Worm (Caenorhabditis elegans) whole organism, L2 larva: ENCODE data around the gene F49E2.5.

Experiments used
- C34F6.9 ChIP-seq: fragments of 150-350 bp; optimal IDR thresholded peaks from 2 replicates; lab custom pipeline; 2014; ENCODE audit warnings: missing biosample characterization, missing genetic modification characterization
- F13H6.1 ChIP-seq: sonication (generic microtip); optimal IDR thresholded peaks from 2 replicates; lab custom pipeline; 2016; ENCODE audit warnings: missing genetic modification characterization, missing compliant biosample characterization
- R02D3.7 ChIP-seq: fragments of 150-350 bp; optimal IDR thresholded peaks from 2 replicates; lab custom pipeline; 2014; ENCODE audit warnings: missing biosample characterization, missing genetic modification characterization
- Y55F3AM.14 ChIP-seq: fragments of 200-800 bp; sonication (Bioruptor generic); optimal IDR thresholded peaks from 2 replicates; lab custom pipeline; 2018; ENCODE audit warnings: mild to moderate bottlenecking, missing genetic modification characterization, missing compliant biosample characterization
- ZK546.5 ChIP-seq: sonication (generic microtip); optimal IDR thresholded peaks from 2 replicates; lab custom pipeline; 2017; ENCODE audit warnings: missing biosample characterization, missing genetic modification characterization
- alr-1 ChIP-seq: fragments of 150-350 bp; optimal IDR thresholded peaks from 2 replicates; lab custom pipeline; 2014; ENCODE audit warnings: missing biosample characterization, missing genetic modification characterization
- aly-2 ChIP-seq: fragments of 150-350 bp; optimal IDR thresholded peaks from 2 replicates; lab custom pipeline; 2014; ENCODE audit warnings: missing biosample characterization, missing genetic modification characterization
- ama-1 ChIP-seq: fragments of 150-350 bp; optimal IDR thresholded peaks from 2 replicates; lab custom pipeline; 2018; ENCODE audit warnings: inconsistent platforms
- blmp-1 ChIP-seq: sonication (generic microtip); optimal IDR thresholded peaks from 2 replicates; lab custom pipeline; 2017; ENCODE audit warnings: missing genetic modification characterization, mild to moderate bottlenecking, missing compliant biosample characterization, antibody characterized with exemption, moderate library complexity; ENCODE audit not compliant: insufficient read depth
- ceh-16 ChIP-seq: fragments of 150-350 bp; optimal IDR thresholded peaks from 2 replicates; lab custom pipeline; 2014; ENCODE audit warnings: missing biosample characterization, missing genetic modification characterization
- ceh-82 ChIP-seq: fragments of 150-350 bp; optimal IDR thresholded peaks from 2 replicates; lab custom pipeline; 2014; ENCODE audit warnings: missing biosample characterization, missing genetic modification characterization
- crh-2 ChIP-seq: sonication (generic microtip); optimal IDR thresholded peaks from 2 replicates; lab custom pipeline; 2017; ENCODE audit warnings: missing biosample characterization, missing genetic modification characterization
- dmd-4 ChIP-seq: sonication (generic microtip); optimal IDR thresholded peaks from 2 replicates; lab custom pipeline; 2017; ENCODE audit warnings: missing biosample characterization, missing genetic modification characterization
- egl-27 ChIP-seq: sonication (generic microtip); optimal IDR thresholded peaks from 3 replicates; lab custom pipeline; 2017; ENCODE audit warnings: missing biosample characterization, missing genetic modification reagents, missing genetic modification characterization
- elt-1 ChIP-seq: fragments of 150-350 bp; optimal IDR thresholded peaks from 2 replicates; lab custom pipeline; 2014; ENCODE audit warnings: missing biosample characterization, missing genetic modification characterization
- elt-3 ChIP-seq: sonication (generic microtip); optimal IDR thresholded peaks from 2 replicates; lab custom pipeline; 2017; ENCODE audit warnings: missing biosample characterization, missing genetic modification characterization
- fos-1 ChIP-seq: fragments of 150-350 bp; optimal IDR thresholded peaks from 2 replicates; lab custom pipeline; 2014; ENCODE audit warnings: missing biosample characterization, missing genetic modification characterization
- gmeb-1 ChIP-seq: fragments of 150-350 bp; optimal IDR thresholded peaks from 2 replicates; lab custom pipeline; 2014; ENCODE audit warnings: missing biosample characterization, missing genetic modification characterization
- lin-11 ChIP-seq: fragments of 150-350 bp; sonication (generic microtip); optimal IDR thresholded peaks from 2 replicates; lab custom pipeline; 2014; ENCODE audit warnings: missing biosample characterization, missing genetic modification characterization, inconsistent platforms, mixed read lengths
- lin-13 ChIP-seq: fragments of 150-350 bp; optimal IDR thresholded peaks from 2 replicates; lab custom pipeline; 2014; ENCODE audit warnings: missing biosample characterization, missing genetic modification reagents, missing genetic modification characterization
- lin-39 ChIP-seq: fragments of 150-350 bp; optimal IDR thresholded peaks from 2 replicates; lab custom pipeline; 2014; ENCODE audit warnings: missing biosample characterization, missing genetic modification reagents, missing genetic modification characterization
- lsy-2 ChIP-seq, 2 experiments: fragments of 150-350 bp in 1 of 2; sonication (generic microtip) in 1 of 2; optimal IDR thresholded peaks; 2 replicates each; lab custom pipeline; 2014 to 2017; ENCODE audit warnings: missing biosample characterization in 2 of 2, missing genetic modification characterization in 2 of 2
- mab-5 ChIP-seq: fragments of 150-350 bp; optimal IDR thresholded peaks from 2 replicates; lab custom pipeline; 2014; ENCODE audit warnings: missing biosample characterization, missing genetic modification characterization
- mbf-1 ChIP-seq: sonication (generic microtip); optimal IDR thresholded peaks from 2 replicates; lab custom pipeline; 2017; ENCODE audit warnings: missing biosample characterization, missing genetic modification characterization
- mdl-1 ChIP-seq, 2 experiments: fragments of 150-350 bp in 1 of 2; sonication (generic microtip) in 1 of 2; optimal IDR thresholded peaks; 2 replicates each; lab custom pipeline; 2017; ENCODE audit warnings: missing biosample characterization in 2 of 2, missing genetic modification characterization in 2 of 2
- nhr-10 ChIP-seq: sonication (generic microtip); optimal IDR thresholded peaks from 2 replicates; lab custom pipeline; 2017; ENCODE audit warnings: missing biosample characterization, missing genetic modification characterization
- nhr-11 ChIP-seq: fragments of 150-350 bp; optimal IDR thresholded peaks from 2 replicates; lab custom pipeline; 2014; ENCODE audit warnings: missing biosample characterization, missing genetic modification characterization
- nhr-12 ChIP-seq: fragments of 150-350 bp; optimal IDR thresholded peaks from 2 replicates; lab custom pipeline; 2014; ENCODE audit warnings: missing biosample characterization, missing genetic modification characterization
- nhr-129 ChIP-seq: fragments of 150-350 bp; optimal IDR thresholded peaks from 2 replicates; lab custom pipeline; 2014; ENCODE audit warnings: missing biosample characterization, missing genetic modification characterization
- nhr-21 ChIP-seq: fragments of 150-350 bp; optimal IDR thresholded peaks from 2 replicates; lab custom pipeline; 2014; ENCODE audit warnings: missing biosample characterization, missing genetic modification characterization
- nhr-23 ChIP-seq: fragments of 150-350 bp; optimal IDR thresholded peaks from 2 replicates; lab custom pipeline; 2014; ENCODE audit warnings: missing biosample characterization, missing genetic modification reagents, missing genetic modification characterization
- nhr-237 ChIP-seq: fragments of 150-350 bp; optimal IDR thresholded peaks from 2 replicates; lab custom pipeline; 2014; ENCODE audit warnings: missing biosample characterization, missing genetic modification characterization
- nhr-25 ChIP-seq: fragments of 150-350 bp; sonication (generic microtip); optimal IDR thresholded peaks from 3 replicates; lab custom pipeline; 2014; ENCODE audit warnings: missing biosample characterization, missing genetic modification characterization
- nhr-6 ChIP-seq: fragments of 150-350 bp; optimal IDR thresholded peaks from 2 replicates; lab custom pipeline; 2014; ENCODE audit warnings: missing biosample characterization, missing genetic modification characterization
- nhr-77 ChIP-seq: fragments of 150-350 bp; optimal IDR thresholded peaks from 2 replicates; lab custom pipeline; 2014; ENCODE audit warnings: missing biosample characterization, missing genetic modification characterization
- peb-1 ChIP-seq: fragments of 150-350 bp; optimal IDR thresholded peaks from 2 replicates; lab custom pipeline; 2014; ENCODE audit warnings: missing biosample characterization, missing genetic modification characterization
- sem-4 ChIP-seq: fragments of 150-350 bp; optimal IDR thresholded peaks from 2 replicates; lab custom pipeline; 2014; ENCODE audit warnings: missing biosample characterization, missing genetic modification reagents, missing genetic modification characterization
- skn-1 ChIP-seq: sonication (generic microtip); optimal IDR thresholded peaks from 2 replicates; lab custom pipeline; 2017; ENCODE audit warnings: missing biosample characterization, missing genetic modification characterization
- sma-3 ChIP-seq: sonication (generic microtip); optimal IDR thresholded peaks from 2 replicates; lab custom pipeline; 2016; ENCODE audit warnings: missing genetic modification reagents, missing genetic modification characterization, missing compliant biosample characterization
- sma-9 ChIP-seq, 2 experiments: fragments of 150-350 bp in 1 of 2; sonication (generic microtip) in 1 of 2; optimal IDR thresholded peaks; 2 replicates each; lab custom pipeline; 2014 to 2016; ENCODE audit warnings: missing genetic modification characterization in 2 of 2, mild to moderate bottlenecking in 1 of 2, missing biosample characterization in 1 of 2, missing compliant biosample characterization in 1 of 2, missing genetic modification reagents in 1 of 2, moderate library complexity in 1 of 2
- snpc-4 ChIP-seq: fragments of 150-350 bp; optimal IDR thresholded peaks from 2 replicates; lab custom pipeline; 2014; ENCODE audit warnings: missing biosample characterization, missing genetic modification characterization
- unc-39 ChIP-seq: fragments of 150-350 bp; optimal IDR thresholded peaks from 2 replicates; lab custom pipeline; 2014; ENCODE audit warnings: missing biosample characterization, missing genetic modification characterization
- unc-55 ChIP-seq: fragments of 150-350 bp; sonication (generic microtip); optimal IDR thresholded peaks from 3 replicates; lab custom pipeline; 2014; ENCODE audit warnings: missing biosample characterization, missing genetic modification reagents, missing genetic modification characterization
- unc-62 ChIP-seq: fragments of 150-350 bp; optimal IDR thresholded peaks from 2 replicates; lab custom pipeline; 2014; ENCODE audit warnings: missing biosample characterization, missing genetic modification reagents, missing genetic modification characterization
- zag-1 ChIP-seq: fragments of 150-350 bp; optimal IDR thresholded peaks from 2 replicates; lab custom pipeline; 2014; ENCODE audit warnings: missing biosample characterization, missing genetic modification characterization
- ztf-1 ChIP-seq: fragments of 200-800 bp; sonication (Bioruptor generic); conservative IDR thresholded peaks from 2 replicates; pipeline ENCODE4 v1.3.6; 2022; ENCODE audit warnings: missing genetic modification characterization, missing compliant biosample characterization
- ztf-11 ChIP-seq: sonication (generic microtip); optimal IDR thresholded peaks from 2 replicates; lab custom pipeline; 2017; ENCODE audit warnings: missing biosample characterization, missing genetic modification characterization
- ztf-4 ChIP-seq: fragments of 150-350 bp; optimal IDR thresholded peaks from 2 replicates; lab custom pipeline; 2014; ENCODE audit warnings: missing biosample characterization, missing genetic modification characterization

The F49E2.5 gene

DNA sequence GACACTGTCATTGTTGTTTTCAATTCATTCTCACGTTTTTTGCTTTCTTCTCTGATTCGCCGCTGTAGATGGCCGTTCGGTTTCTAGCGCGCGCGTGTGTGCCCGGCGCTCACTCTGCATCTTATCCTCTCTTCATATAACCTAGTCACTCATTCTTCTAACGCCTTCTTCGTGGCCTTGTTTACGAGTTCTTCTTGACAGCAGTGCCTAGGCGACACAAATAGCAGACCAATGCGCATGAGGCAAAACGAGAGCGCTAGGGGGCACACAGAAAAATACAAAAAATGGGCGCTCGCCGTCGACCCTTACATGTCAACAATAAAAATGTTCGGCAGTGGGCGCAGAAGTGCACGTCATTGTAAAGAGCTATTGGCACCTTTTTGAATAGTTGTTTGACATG is 7.7 kb downstream of the F49E2.5 start:
- TF ChIP-seq nhr-129 (tag; lab: Kevin White, UChicago) (peak; percentile 52), dmd-4 (tag; lab: Kevin White, UChicago) (no peak), lsy-2 (tag; optimal IDR thresholded peaks at IDR 0.05; lab: Kevin White, UChicago) (peak in 1 of 2 experiments; percentile 57), sem-4 (tag; lab: Kevin White, UChicago) (peak; percentile 51), R02D3.7 (tag; lab: Kevin White, UChicago) (no peak), nhr-25 (peak; percentile 91), nhr-21 (tag; lab: Kevin White, UChicago) (peak; percentile 64), elt-3 (tag; lab: Kevin White, UChicago) (no peak), blmp-1 (tag; lab: Kevin White, UChicago) (peak; percentile 67), F13H6.1 (peak; percentile 79), C34F6.9 (tag; lab: Kevin White, UChicago) (peak; percentile 52), nhr-77 (tag; lab: Kevin White, UChicago) (no peak), lin-39 (tag; lab: Kevin White, UChicago) (no peak), fos-1 (tag; lab: Kevin White, UChicago) (peak; percentile 48), sma-3 (GFP tag; lab: Kevin White, UChicago) (peak; percentile 77), sma-9 (GFP tag; optimal IDR thresholded peaks at IDR 0.05; lab: Kevin White, UChicago) (peak; percentile 35), sma-9 (tag; optimal IDR thresholded peaks at IDR 0.05; lab: Kevin White, UChicago) (peak; percentile 4), unc-62 (GFP tag; lab: Kevin White, UChicago) (no peak), unc-55 (GFP tag; lab: Kevin White, UChicago) (no peak), lin-13 (GFP tag; lab: Kevin White, UChicago) (peak; percentile 19), nhr-10 (tag; lab: Kevin White, UChicago) (no peak), snpc-4 (tag; lab: Kevin White, UChicago) (no peak), nhr-11 (tag; lab: Kevin White, UChicago) (no peak), ceh-16 (tag; lab: Kevin White, UChicago) (no peak), gmeb-1 (tag; lab: Kevin White, UChicago) (no peak), mab-5 (tag; lab: Kevin White, UChicago) (no peak), elt-1 (tag; lab: Kevin White, UChicago) (no peak), alr-1 (tag; lab: Kevin White, UChicago) (no peak), mdl-1 (tag; optimal IDR thresholded peaks at IDR 0.05; lab: Kevin White, UChicago) (peak; percentile 67 to 77), ceh-82 (no peak), zag-1 (tag; lab: Kevin White, UChicago) (peak; percentile 15), aly-2 (no peak), crh-2 (tag; lab: Kevin White, UChicago) (peak; percentile 35), peb-1 (tag; lab: Kevin White, UChicago) (no peak), skn-1 (tag; lab: Kevin White, UChicago) (no peak), unc-39 (tag; lab: Kevin White, UChicago) (no peak), nhr-6 (tag; lab: Kevin White, UChicago) (no peak), ama-1 (lab: Kevin White, UChicago) (no peak), egl-27 (tag; lab: Kevin White, UChicago) (peak; percentile 49), ztf-4 (tag; lab: Kevin White, UChicago) (no peak), mbf-1 (tag; lab: Kevin White, UChicago) (no peak), nhr-23 (tag; lab: Kevin White, UChicago) (no peak), ztf-1 (no peak), ztf-11 (tag; lab: Kevin White, UChicago) (no peak), lin-11 (tag; lab: Kevin White, UChicago) (peak; percentile 30), nhr-12 (tag; lab: Kevin White, UChicago) (no peak), ZK546.5 (tag; lab: Kevin White, UChicago) (no peak), Y55F3AM.14 (GFP tag; lab: Kevin White, UChicago) (peak; percentile 29), nhr-237 (tag; lab: Kevin White, UChicago) (no peak)
